Worm (Caenorhabditis elegans) whole organism, young adult: ENCODE results near the gene K01G12.22.
A peak's percentile ranks its signal among the peaks of the same experiment; 100 is the strongest.

Source experiments
- B0019.2 ChIP-seq: fragments of 200-800 bp; sonication (Bioruptor generic); conservative IDR thresholded peaks from 2 replicates; pipeline ENCODE4 v1.3.6; 2022; ENCODE audit warnings: missing genetic modification reagents, missing genetic modification characterization, missing compliant biosample characterization
- B0035.1 ChIP-seq: sonication (generic microtip); optimal IDR thresholded peaks from 2 replicates; lab custom pipeline; 2016; ENCODE audit warnings: missing genetic modification characterization, mild to moderate bottlenecking, missing compliant biosample characterization, missing genotype, missing genetic modification reagents
- B0261.1 ChIP-seq: sonication (generic microtip); optimal IDR thresholded peaks from 2 replicates; lab custom pipeline; 2016; ENCODE audit warnings: mild to moderate bottlenecking, missing genetic modification characterization, moderate library complexity, missing compliant biosample characterization
- D2030.7 ChIP-seq: fragments of 200-800 bp; sonication (Bioruptor generic); IDR thresholded peaks from 2 replicates; pipeline ENCODE4 v1.3.6; 2022; ENCODE audit warnings: missing genetic modification reagents, missing genetic modification characterization, missing compliant biosample characterization
- F22D6.2 ChIP-seq: sonication (generic microtip); optimal IDR thresholded peaks from 2 replicates; lab custom pipeline; 2016; ENCODE audit warnings: mild to moderate bottlenecking, missing genetic modification characterization, missing compliant biosample characterization
- F33H1.4 ChIP-seq: fragments of 200-800 bp; sonication (Bioruptor generic); IDR thresholded peaks from 2 replicates; pipeline ENCODE4 v1.3.6; 2022; ENCODE audit warnings: missing genetic modification reagents, missing genetic modification characterization, missing compliant biosample characterization
- F39B2.1 ChIP-seq: fragments of 200-800 bp; sonication (Bioruptor generic); IDR thresholded peaks from 2 replicates; pipeline ENCODE4 v1.3.6; 2022; ENCODE audit warnings: missing genetic modification reagents, missing genetic modification characterization, missing compliant biosample characterization
- F57C9.4 ChIP-seq: sonication (generic microtip); optimal IDR thresholded peaks from 2 replicates; lab custom pipeline; 2017; ENCODE audit warnings: mild to moderate bottlenecking, missing genetic modification characterization, missing compliant biosample characterization
- aptf-2 ChIP-seq: fragments of 200-800 bp; sonication (Bioruptor generic); conservative IDR thresholded peaks from 2 replicates; pipeline ENCODE4 v1.3.6; 2022; ENCODE audit warnings: missing genetic modification reagents, missing genetic modification characterization, missing compliant biosample characterization
- aptf-3 ChIP-seq: fragments of 200-800 bp; sonication (Bioruptor generic); IDR thresholded peaks from 2 replicates; pipeline ENCODE4 v1.3.6; 2022; ENCODE audit warnings: missing genetic modification characterization, missing compliant biosample characterization
- cebp-1 ChIP-seq, 2 experiments: fragments of 200-800 bp in 1 of 2; sonication (Bioruptor generic) in 1 of 2; sonication (generic microtip) in 1 of 2; IDR thresholded peaks in 1 of 2; optimal IDR thresholded peaks in 1 of 2; 2 replicates each; pipeline versions ENCODE4 v1.3.6 to Lab custom; 2017 to 2022; ENCODE audit warnings: missing compliant biosample characterization in 2 of 2, missing genetic modification characterization in 2 of 2, mild to moderate bottlenecking in 1 of 2, missing genetic modification reagents in 1 of 2, moderate library complexity in 1 of 2
- cebp-2 ChIP-seq: fragments of 200-800 bp; sonication (Bioruptor generic); IDR thresholded peaks from 2 replicates; pipeline ENCODE4 v1.3.6; 2022; ENCODE audit warnings: missing genetic modification characterization, missing compliant biosample characterization
- ceh-40 ChIP-seq: fragments of 200-800 bp; sonication (Bioruptor generic); IDR thresholded peaks from 2 replicates; pipeline ENCODE4 v1.3.6; 2022; ENCODE audit warnings: missing genetic modification characterization, missing compliant biosample characterization
- dox-1 ChIP-seq: fragments of 200-800 bp; sonication (Bioruptor generic); IDR thresholded peaks from 2 replicates; pipeline ENCODE4 v1.3.6; 2022; ENCODE audit warnings: missing genetic modification reagents, missing genetic modification characterization, missing compliant biosample characterization
- dpl-1 ChIP-seq: fragments of 150-350 bp; optimal IDR thresholded peaks from 2 replicates; lab custom pipeline; 2014; ENCODE audit warnings: missing biosample characterization, missing genetic modification reagents, missing genetic modification characterization
- efl-1 ChIP-seq: fragments of 150-350 bp; optimal IDR thresholded peaks from 2 replicates; lab custom pipeline; 2014; ENCODE audit warnings: missing biosample characterization, missing genetic modification reagents, missing genetic modification characterization
- egl-44 ChIP-seq: fragments of 200-800 bp; sonication (Bioruptor generic); IDR thresholded peaks from 2 replicates; pipeline ENCODE4 v1.3.6; 2022; ENCODE audit warnings: missing genetic modification reagents, missing genetic modification characterization, missing compliant biosample characterization
- hsf-1 ChIP-seq: fragments of 200-800 bp; sonication (Bioruptor generic); IDR thresholded peaks from 2 replicates; pipeline ENCODE4 v1.3.6; 2022; ENCODE audit warnings: missing genetic modification reagents, missing genetic modification characterization, missing compliant biosample characterization
- lsl-1 ChIP-seq: fragments of 200-800 bp; sonication (Bioruptor generic); optimal IDR thresholded peaks from 2 replicates; lab custom pipeline; 2018; ENCODE audit warnings: mild to moderate bottlenecking, missing genetic modification characterization, moderate library complexity, missing compliant biosample characterization
- madf-6 ChIP-seq: fragments of 200-800 bp; sonication (Bioruptor generic); IDR thresholded peaks from 2 replicates; pipeline ENCODE4 v1.3.6; 2022; ENCODE audit warnings: missing genetic modification reagents, missing genetic modification characterization, missing compliant biosample characterization
- madf-8 ChIP-seq: fragments of 200-800 bp; sonication (Bioruptor generic); conservative IDR thresholded peaks from 2 replicates; pipeline ENCODE4 v1.3.6; 2022; ENCODE audit warnings: missing genetic modification reagents, missing genetic modification characterization, missing compliant biosample characterization
- nfyb-1 ChIP-seq: fragments of 200-800 bp; sonication (Bioruptor generic); IDR thresholded peaks from 2 replicates; pipeline ENCODE4 v1.3.6; 2022; ENCODE audit warnings: missing genetic modification reagents, missing genetic modification characterization, missing compliant biosample characterization
- sea-2 ChIP-seq: fragments of 200-800 bp; sonication (Bioruptor generic); IDR thresholded peaks from 2 replicates; pipeline ENCODE4 v1.3.6; 2022; ENCODE audit warnings: missing genetic modification characterization, missing compliant biosample characterization
- snpc-1.3 ChIP-seq: sonication (generic microtip); optimal IDR thresholded peaks from 2 replicates; lab custom pipeline; 2017; ENCODE audit warnings: missing genetic modification characterization, mild to moderate bottlenecking, missing compliant biosample characterization, antibody characterized with exemption, moderate library complexity, missing genotype, missing genetic modification reagents; ENCODE audit not compliant: insufficient read depth
- snpc-4 ChIP-seq, 5 experiments: fragments of 150-350 bp in 1 of 5; sonication (generic microtip) in 4 of 5; optimal IDR thresholded peaks; 2 replicates each; lab custom pipeline; 2014 to 2018; ENCODE audit warnings: missing genetic modification characterization in 5 of 5, missing biosample characterization in 3 of 5, antibody characterized with exemption in 2 of 5, mild to moderate bottlenecking in 2 of 5, missing compliant biosample characterization in 2 of 5, missing genotype in 2 of 5, moderate library complexity in 2 of 5, missing genetic modification reagents in 1 of 5
- ztf-28 ChIP-seq: fragments of 200-800 bp; sonication (Bioruptor generic); IDR thresholded peaks from 2 replicates; pipeline ENCODE4 v1.3.6; 2022; ENCODE audit warnings: missing genetic modification reagents, missing genetic modification characterization, missing compliant biosample characterization

The K01G12.22 gene

ce11 chrIV:14194317-14194716 is 2.3 kb downstream of the K01G12.22 start:
- TF ChIP-seq D2030.7 (GFP tag; lab: Robert Waterston, UW) (no peak), egl-44 (no peak), F22D6.2 (no peak), nfyb-1 (GFP tag; lab: Robert Waterston, UW) (no peak), F57C9.4 (tag; lab: Kevin White, UChicago) (no peak), F39B2.1 (no peak)

ce11 chrIV:14196176-14196575 is 4.2 kb downstream of the K01G12.22 start, which contains the start of gene F02H6.2:
F02H6.2 (plus strand) TSS chrIV:14196476.
- TF ChIP-seq snpc-1.3 (tag; lab: Kevin White, UChicago) (no peak), madf-6 (GFP tag; lab: Robert Waterston, UW) (peak; percentile 49; the same call in 1 of the 2 replicates), snpc-4 (GFP tag; optimal IDR thresholded peaks at IDR 0.05; lab: Kevin White, UChicago) (no peak), snpc-4 (tag; optimal IDR thresholded peaks at IDR 0.05; lab: Kevin White, UChicago) (peak in 1 of 4 experiments; percentile 29), B0019.2 (GFP tag; lab: Robert Waterston, UW) (no peak), efl-1 (peak; percentile 49), dpl-1 (GFP tag; lab: Kevin White, UChicago) (peak; percentile 15)

ce11 chrIV:14203162-14203561 is 11.1 kb downstream of the K01G12.22 start, which contains the start of gene F02H6.3:
F02H6.3 (plus strand) TSS chrIV:14203427.
- peak; percentile 66 for TF ChIP-seq madf-6 (GFP tag; lab: Robert Waterston, UW)
- peak; percentile 73 for TF ChIP-seq efl-1
- peak; percentile 22; the same call in 1 of the 2 replicates for TF ChIP-seq madf-8 (GFP tag; lab: Robert Waterston, UW)
- TF ChIP-seq B0261.1 (tag; lab: Kevin White, UChicago): no peak
- no peak for TF ChIP-seq lsl-1
- no peak for TF ChIP-seq snpc-4 (GFP tag; optimal IDR thresholded peaks at IDR 0.05; lab: Kevin White, UChicago)
- peak in 1 of 4 experiments; percentile 3 for TF ChIP-seq snpc-4 (tag; optimal IDR thresholded peaks at IDR 0.05; lab: Kevin White, UChicago)
- no peak for TF ChIP-seq ztf-28 (GFP tag; lab: Robert Waterston, UW)
- TF ChIP-seq dpl-1 (GFP tag; lab: Kevin White, UChicago): peak; percentile 17

ce11 chrIV:14208363-14208762 is 16.3 kb downstream of the K01G12.22 start:
- TF ChIP-seq cebp-2 (GFP tag; lab: Robert Waterston, UW): 0 out of 2 replicates have a peak, but pooled peaks have one; percentile 31

ce11 chrIV:14215777-14216176 is 23.8 kb downstream of the K01G12.22 start:
- TF ChIP-seq cebp-1 (GFP tag; IDR thresholded peaks at IDR 0.05; lab: Robert Waterston, UW): no peak
- TF ChIP-seq cebp-1 (tag; optimal IDR thresholded peaks at IDR 0.05; lab: Kevin White, UChicago): no peak
- no peak for TF ChIP-seq snpc-4 (GFP tag; optimal IDR thresholded peaks at IDR 0.05; lab: Kevin White, UChicago)
- peak in 1 of 4 experiments; percentile 15 for TF ChIP-seq snpc-4 (tag; optimal IDR thresholded peaks at IDR 0.05; lab: Kevin White, UChicago)
- 0 out of 2 replicates have a peak, but pooled peaks have one; percentile 5 for TF ChIP-seq madf-8 (GFP tag; lab: Robert Waterston, UW)
- no peak for TF ChIP-seq sea-2 (GFP tag; lab: Robert Waterston, UW)
- no peak for TF ChIP-seq B0035.1 (tag; lab: Kevin White, UChicago)
- TF ChIP-seq aptf-2 (GFP tag; lab: Robert Waterston, UW): no peak
- no peak for TF ChIP-seq egl-44
- peak; percentile 68 for TF ChIP-seq madf-6 (GFP tag; lab: Robert Waterston, UW)
- TF ChIP-seq dpl-1 (GFP tag; lab: Kevin White, UChicago): peak; percentile 23
- TF ChIP-seq efl-1: peak; percentile 81
- TF ChIP-seq dox-1: no peak

- TF ChIP-seq dox-1: peak; percentile 58
- TF ChIP-seq ceh-40: 0 out of 2 replicates have a peak, but pooled peaks have one; percentile 16
- peak; percentile 48 for TF ChIP-seq F33H1.4 (GFP tag; lab: Robert Waterston, UW)
- peak; percentile 98 for TF ChIP-seq hsf-1 (GFP tag; lab: Robert Waterston, UW)
- TF ChIP-seq madf-6 (GFP tag; lab: Robert Waterston, UW): 0 out of 2 replicates have a peak, but pooled peaks have one; percentile 31
- TF ChIP-seq aptf-3 (GFP tag; lab: Robert Waterston, UW): 0 out of 2 replicates have a peak, but pooled peaks have one; percentile 12
Observed at ce11 chrIV:14218113-14218512, 26.1 kb downstream of the K01G12.22 start.
